Fruit fly (Drosophila melanogaster) whole organism, adult: ENCODE data around the gene CG10098.

ENCODE experiments used
- CG14711 ChIP-seq: fragments of 200-800 bp; sonication (Bioruptor generic); optimal IDR thresholded peaks from 2 replicates; lab custom pipeline; 2018; ENCODE audit warnings: missing biosample characterization, mild to moderate bottlenecking, missing genetic modification characterization, moderate library complexity
- CG1620 ChIP-seq: fragments of 200-800 bp; sonication (Bioruptor generic); optimal IDR thresholded peaks from 2 replicates; lab custom pipeline; 2016; ENCODE audit warnings: missing biosample characterization, missing genetic modification characterization
- Crg-1 ChIP-seq: fragments of 200-800 bp; sonication (Bioruptor generic); optimal IDR thresholded peaks from 2 replicates; lab custom pipeline; 2016; ENCODE audit warnings: missing biosample characterization, missing genetic modification characterization
- Hr96 ChIP-seq: fragments of 200-800 bp; sonication (Bioruptor generic); optimal IDR thresholded peaks from 2 replicates; lab custom pipeline; 2016; ENCODE audit warnings: missing biosample characterization, missing genetic modification characterization
- ovo ChIP-seq: fragments of 200-800 bp; sonication (Bioruptor generic); optimal IDR thresholded peaks from 2 replicates; lab custom pipeline; 2016; ENCODE audit warnings: missing biosample characterization, missing genetic modification characterization
- pad ChIP-seq: fragments of 200-800 bp; sonication (Bioruptor generic); optimal IDR thresholded peaks from 3 replicates; lab custom pipeline; 2017; ENCODE audit warnings: missing biosample characterization, missing genetic modification characterization, mild to moderate bottlenecking, moderate library complexity, missing genetic modification reagents
- tj ChIP-seq: fragments of 200-800 bp; sonication (Bioruptor generic); optimal IDR thresholded peaks from 3 replicates; lab custom pipeline; 2017; ENCODE audit warnings: missing biosample characterization, mild to moderate bottlenecking, missing genetic modification characterization, moderate library complexity

DNA sequence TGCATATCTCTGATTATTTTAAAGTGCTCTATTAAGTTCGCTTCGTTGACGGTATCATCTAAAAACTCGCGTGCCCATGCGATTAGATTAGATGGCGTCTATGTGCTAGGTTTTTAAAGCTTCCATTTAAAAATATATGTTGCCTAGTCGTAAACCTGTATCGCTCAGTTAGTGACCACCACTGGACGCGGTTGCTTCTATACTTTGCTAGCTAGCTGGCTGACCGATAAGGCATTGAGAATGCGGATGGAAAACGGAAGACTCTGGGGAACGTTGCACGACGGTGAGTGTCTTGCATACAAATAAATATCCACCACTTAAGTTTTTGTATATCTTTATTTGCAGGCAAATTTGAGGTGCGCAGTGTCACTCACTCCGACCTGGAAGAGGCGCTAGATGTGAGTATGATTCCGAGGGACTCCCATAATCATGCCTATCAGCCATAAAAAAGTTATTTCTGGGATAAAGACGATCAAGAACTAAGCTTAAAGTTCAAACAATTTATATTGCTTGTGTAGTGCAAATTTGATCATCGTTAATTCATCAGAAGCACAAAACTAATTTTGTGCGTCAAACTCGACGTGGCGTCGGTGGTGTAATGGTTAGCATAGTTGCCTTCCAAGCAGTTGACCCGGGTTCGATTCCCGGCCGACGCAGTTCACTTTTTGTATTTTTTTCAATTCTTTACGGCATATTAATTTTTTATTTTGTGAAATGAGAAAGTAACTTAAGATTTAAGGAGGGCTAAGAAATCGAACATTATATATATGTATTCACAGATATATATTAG lies 5.1 kb downstream of the CG10098 start, which contains the start of gene CG31248:
- TF ChIP-seq tj: peak; percentile 35
- TF ChIP-seq CG1620 (GFP tag; lab: Kevin White, UChicago): no peak
- TF ChIP-seq CG14711 (tag; lab: Kevin White, UChicago): peak; percentile 34
- TF ChIP-seq Crg-1 (GFP tag; lab: Kevin White, UChicago): no peak
- TF ChIP-seq Hr96: no peak
- TF ChIP-seq pad (GFP tag; lab: Kevin White, UChicago): peak; percentile 11
- TF ChIP-seq ovo (GFP tag; lab: Kevin White, UChicago): no peak
